Fruit fly (Drosophila melanogaster): ENCODE measurements around the gene CG43218.

DNA sequence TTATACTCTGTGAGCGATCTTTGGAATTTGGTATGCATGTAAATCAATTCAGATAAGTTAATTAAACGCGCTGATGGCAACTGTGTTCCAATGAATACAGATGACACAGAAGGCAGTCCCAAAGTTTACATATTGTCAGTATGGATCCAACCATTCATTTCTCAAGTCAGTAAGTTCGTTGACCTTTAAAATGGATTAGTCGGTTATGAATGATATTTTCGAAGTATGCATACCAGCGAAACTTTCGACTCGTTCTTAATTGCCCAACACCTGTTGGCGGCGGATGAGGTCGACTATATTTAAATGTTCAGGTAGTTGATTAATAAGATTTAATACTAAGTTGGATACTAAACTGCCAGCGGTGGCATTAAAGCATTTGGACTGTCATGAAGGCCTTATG lies 32.5 kb downstream of the CG43218 start:
- TF ChIP-seq CG8159 (tag; optimal IDR thresholded peaks at IDR 0.05) (no peak), Pif1B (GFP tag; optimal IDR thresholded peaks at IDR 0.05) (no peak), CG8301 (tag; optimal IDR thresholded peaks at IDR 0.05) (no peak), CG12605 (GFP tag; IDR thresholded peaks at IDR 0.05) (no peak), CG4496 (GFP tag; IDR thresholded peaks at IDR 0.05) (no peak)

Measured in whole organism, pupa.